Fruit fly (Drosophila melanogaster) S2 (cell line): ENCODE data around the gene CG14234.

ENCODE experiments used
- CG8478 ChIP-seq: fragments of >200 bp; optimal IDR thresholded peaks from 2 replicates; lab custom pipeline; 2018
- CTCF ChIP-seq, 2 experiments: fragments of >200 bp; optimal IDR thresholded peaks; 2 replicates each; lab custom pipeline; 2018

Gene CG14234

DNA sequence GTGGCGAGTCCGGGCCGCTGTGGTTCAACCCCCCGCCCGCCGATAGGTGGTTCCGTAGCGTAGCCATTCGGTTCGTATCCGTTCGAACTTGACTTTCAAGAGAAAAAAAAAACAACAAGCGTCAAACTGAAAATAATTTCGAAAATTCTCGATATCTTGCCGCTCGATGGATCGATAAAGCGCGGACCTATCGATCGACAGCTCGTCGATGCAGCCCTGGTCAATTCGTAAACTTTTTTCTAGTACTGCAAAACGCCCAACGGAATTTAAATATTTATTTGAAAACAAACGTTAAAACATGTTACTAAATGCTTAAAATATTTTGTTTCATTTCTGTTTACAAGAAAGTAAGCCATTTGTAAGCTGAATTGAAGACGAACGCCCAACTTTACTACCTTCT is 26.8 kb downstream of the CG14234 start:
- TF ChIP-seq CTCF (optimal IDR thresholded peaks at IDR 0.05; lab: Kevin White, UChicago): peak in 1 of 2 experiments; percentile 22
- no peak for TF ChIP-seq CG8478 (lab: Kevin White, UChicago)

dm6 chrX:19763440-19764002 is 28.2 kb downstream of the CG14234 start:
- no peak for TF ChIP-seq CG8478 (lab: Kevin White, UChicago)
- no peak for TF ChIP-seq CTCF (optimal IDR thresholded peaks at IDR 0.05; lab: Kevin White, UChicago)

dm6 chrX:19764824-19765489 is 29.6 kb downstream of the CG14234 start, which contains the start of gene CG12702:
TSS of gene CG12702 (minus strand) at chrX:19764874.
- TF ChIP-seq CTCF (optimal IDR thresholded peaks at IDR 0.05; lab: Kevin White, UChicago) (no peak), CG8478 (lab: Kevin White, UChicago) (no peak)

DNA sequence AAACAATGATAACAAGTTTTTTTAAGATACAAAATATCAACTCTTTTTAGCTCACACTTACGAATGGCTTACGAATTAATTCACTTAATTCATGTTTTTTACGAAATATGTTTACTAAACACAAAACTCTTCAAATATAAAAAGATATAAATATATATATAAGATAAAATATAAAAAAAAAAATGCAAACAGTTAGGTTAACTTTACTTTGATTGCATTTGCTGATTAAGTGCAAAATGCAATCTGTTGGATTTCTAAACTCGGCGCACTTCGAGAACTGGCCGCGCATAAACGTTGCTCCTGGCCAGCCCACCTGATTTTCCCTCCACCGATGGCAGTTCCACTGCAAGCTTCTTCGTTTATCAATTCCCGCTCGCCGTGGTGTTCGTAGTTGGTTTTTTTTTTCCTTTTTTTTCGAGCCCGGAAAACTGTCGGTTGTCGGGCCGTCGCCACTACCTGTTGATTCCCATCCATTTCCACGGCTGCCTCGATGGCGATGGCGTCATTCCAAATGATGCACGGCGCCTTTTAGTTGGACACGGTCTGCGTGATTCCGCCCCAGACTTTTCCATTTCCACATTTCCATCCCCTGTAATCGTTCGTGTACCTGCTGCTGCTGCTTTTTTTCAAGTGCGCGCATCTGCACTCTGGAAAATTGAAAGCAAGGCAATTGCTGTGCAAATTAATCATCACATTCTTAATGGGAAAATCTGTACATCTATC is 30.3 kb downstream of the CG14234 start:
- TF ChIP-seq CTCF (optimal IDR thresholded peaks at IDR 0.05; lab: Kevin White, UChicago): no peak
- no peak for TF ChIP-seq CG8478 (lab: Kevin White, UChicago)

DNA sequence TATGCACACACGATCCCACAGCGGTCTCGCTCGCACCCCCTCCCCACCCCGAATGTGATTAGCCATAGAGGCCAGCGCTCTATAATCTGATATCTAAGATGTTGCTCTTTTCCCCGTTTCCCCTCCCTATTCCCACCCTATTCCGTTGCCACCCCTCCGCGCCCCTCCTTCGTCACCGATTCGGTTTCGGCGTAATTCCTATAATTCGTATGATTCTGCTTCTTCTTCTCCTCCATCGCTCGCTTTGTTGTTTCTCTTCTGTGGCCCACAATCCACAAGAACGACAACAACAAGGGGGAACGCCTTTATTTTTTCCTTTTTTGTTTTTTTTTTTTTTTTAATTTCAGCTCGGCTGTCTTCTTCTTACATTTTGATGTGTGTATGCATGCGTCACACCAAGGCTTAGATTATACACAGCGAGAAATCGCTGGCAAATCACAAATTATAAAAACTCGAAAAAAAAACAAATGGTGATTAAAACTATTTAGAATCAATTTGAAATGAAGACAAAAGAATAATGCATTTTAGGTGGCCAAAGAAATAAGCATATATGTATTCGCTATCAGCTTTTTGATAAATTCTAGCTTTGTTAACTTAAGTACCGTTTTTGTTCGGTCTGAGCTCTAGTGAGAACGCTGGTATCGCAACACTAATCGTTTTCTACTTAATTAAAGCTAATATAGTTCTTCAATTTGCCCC is 34.6 kb downstream of the CG14234 start:
- TF ChIP-seq CTCF (optimal IDR thresholded peaks at IDR 0.05; lab: Kevin White, UChicago) (no peak), CG8478 (lab: Kevin White, UChicago) (no peak)

DNA sequence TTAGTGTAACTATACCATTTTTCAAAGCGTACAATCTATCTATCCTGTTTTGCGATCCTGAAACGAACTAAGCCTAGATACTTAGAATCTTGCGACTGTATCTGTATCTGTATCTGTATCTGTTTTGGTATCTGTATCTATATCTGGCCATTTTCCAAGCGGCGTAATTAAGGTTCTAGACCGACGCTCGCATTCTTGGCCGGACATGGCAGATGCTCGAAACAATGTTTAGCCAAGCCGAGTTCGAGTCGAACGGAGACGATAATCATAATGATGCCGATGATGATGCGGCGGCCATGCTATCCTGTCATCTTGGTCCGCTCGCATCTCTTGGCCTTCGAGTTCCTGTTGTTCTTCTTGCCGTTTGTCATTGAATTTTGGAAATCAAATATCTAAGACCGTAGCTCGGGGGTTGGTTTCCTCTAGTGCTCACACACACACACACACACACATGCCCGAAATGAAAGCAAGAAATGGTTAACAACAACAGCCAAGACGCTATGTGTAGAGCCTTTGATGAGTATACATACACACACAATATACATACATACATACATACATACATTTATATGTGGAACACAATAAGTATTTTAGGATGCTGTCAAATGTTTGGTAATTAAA is 36.7 kb downstream of the CG14234 start:
- TF ChIP-seq CG8478 (lab: Kevin White, UChicago) (no peak), CTCF (optimal IDR thresholded peaks at IDR 0.05; lab: Kevin White, UChicago) (no peak)

DNA sequence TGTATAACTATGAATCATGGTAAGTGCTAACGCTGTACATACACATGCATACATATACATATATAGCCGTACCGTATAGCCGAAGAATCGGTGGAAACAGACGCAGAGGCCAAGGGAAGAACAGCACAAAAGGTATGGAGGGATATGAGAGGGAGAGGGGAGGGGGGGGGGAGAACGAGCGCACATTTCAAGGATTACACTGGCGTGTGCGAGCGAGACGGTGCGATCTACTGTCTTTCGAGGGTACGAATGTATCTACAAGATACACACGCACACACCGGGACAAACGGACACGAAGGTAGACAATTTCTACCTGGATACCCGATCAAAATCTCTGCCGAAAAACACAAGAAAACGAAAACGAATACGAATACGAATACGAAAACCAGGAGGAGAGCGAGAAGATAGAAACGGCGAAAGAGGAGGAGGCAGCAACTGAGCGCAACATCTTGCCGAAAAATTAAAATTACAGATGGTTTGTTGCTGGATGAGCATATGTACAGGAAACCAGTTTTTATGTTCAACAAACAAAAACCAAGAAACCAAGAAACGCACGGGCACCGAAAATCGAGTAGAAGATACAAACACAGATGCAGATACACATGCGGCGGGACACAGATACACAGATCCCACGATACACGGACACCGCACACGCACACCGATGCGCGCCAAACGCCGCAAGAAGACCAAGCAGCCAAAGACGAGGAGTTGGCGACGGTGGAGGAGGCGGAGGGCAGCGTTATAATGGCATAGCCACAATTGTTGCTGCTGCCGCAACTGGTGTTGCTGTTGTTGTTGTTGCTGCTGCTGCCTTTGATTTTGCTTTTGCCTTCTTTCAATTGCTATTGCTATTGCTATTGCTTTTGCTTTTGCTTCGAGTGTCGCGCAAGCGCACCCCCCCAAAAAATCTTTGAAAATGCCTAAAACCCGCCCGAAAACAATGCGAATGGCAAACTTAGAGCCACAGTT is 38.6 kb downstream of the CG14234 start:
- TF ChIP-seq CG8478 (lab: Kevin White, UChicago) (no peak), CTCF (optimal IDR thresholded peaks at IDR 0.05; lab: Kevin White, UChicago) (no peak)

DNA sequence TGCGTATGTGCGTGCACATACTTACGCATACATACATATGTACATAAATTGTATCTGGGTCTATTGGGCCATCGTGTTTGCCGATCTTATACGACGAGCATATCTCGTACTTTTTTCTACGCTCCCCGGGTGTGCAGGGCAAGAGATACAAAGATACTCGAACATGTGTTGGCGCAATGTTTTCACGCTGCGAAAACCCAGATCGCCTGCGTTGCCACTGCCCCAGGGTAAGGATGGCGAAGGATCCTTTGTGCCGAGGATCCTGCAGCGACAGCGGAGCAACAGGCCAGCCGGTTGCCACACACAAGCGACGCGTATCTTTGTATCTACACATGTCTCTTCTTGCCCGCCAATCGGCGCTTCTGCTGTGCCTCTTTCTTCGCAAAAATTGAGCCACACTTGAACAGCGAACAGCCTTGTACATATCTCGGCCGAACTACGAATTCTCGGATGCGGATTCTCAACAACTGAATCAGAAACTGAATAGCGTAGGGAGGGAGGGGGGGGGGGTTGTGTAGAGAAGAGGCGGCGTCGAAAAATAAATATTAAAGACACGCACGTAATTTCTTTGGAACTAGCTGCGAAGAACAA is 39.8 kb downstream of the CG14234 start:
- no peak for TF ChIP-seq CG8478 (lab: Kevin White, UChicago)
- no peak for TF ChIP-seq CTCF (optimal IDR thresholded peaks at IDR 0.05; lab: Kevin White, UChicago)

DNA sequence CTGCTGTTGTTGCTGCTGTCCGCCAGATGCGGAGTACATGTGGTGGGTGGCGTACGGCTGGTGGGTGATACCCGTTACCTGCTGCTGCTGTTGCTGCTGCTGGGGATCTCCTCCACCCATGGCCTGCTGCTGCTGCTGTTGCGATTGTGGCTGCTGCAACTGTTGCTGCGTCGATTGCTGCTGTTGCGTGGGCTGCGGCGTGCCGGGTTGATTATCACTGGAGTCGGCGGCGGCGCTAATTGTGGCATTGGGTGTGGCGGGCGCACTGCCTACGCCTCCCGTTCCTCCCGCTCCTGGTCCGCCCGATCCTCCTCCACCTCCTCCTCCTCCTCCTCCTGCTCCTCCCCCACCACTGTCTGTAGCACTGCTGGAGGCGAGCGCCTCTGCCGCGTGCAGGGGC is 46.5 kb downstream of the CG14234 start:
- TF ChIP-seq CTCF (optimal IDR thresholded peaks at IDR 0.05; lab: Kevin White, UChicago): no peak
- no peak for TF ChIP-seq CG8478 (lab: Kevin White, UChicago)

dm6 chrX:19782736-19783325 is 47.5 kb downstream of the CG14234 start:
- TF ChIP-seq CTCF (optimal IDR thresholded peaks at IDR 0.05; lab: Kevin White, UChicago) (no peak), CG8478 (lab: Kevin White, UChicago) (no peak)

- no peak for TF ChIP-seq CG8478 (lab: Kevin White, UChicago)
- TF ChIP-seq CTCF (optimal IDR thresholded peaks at IDR 0.05; lab: Kevin White, UChicago): no peak
Measured at dm6 chrX:19783457-19783856, 48.1 kb downstream of the CG14234 start, which contains the start of gene zld. TSS of gene zld (minus strand) at chrX:19783548.

- no peak for TF ChIP-seq CG8478 (lab: Kevin White, UChicago)
- no peak for TF ChIP-seq CTCF (optimal IDR thresholded peaks at IDR 0.05; lab: Kevin White, UChicago)
Measured at dm6 chrX:19784875-19785274, 49.5 kb downstream of the CG14234 start.
